Fruit fly (Drosophila melanogaster): Measurements from ENCODE around the gene CG33271.
A peak's percentile ranks its signal among the peaks of the same experiment; 100 is the strongest.

The CG33271 gene

DNA sequence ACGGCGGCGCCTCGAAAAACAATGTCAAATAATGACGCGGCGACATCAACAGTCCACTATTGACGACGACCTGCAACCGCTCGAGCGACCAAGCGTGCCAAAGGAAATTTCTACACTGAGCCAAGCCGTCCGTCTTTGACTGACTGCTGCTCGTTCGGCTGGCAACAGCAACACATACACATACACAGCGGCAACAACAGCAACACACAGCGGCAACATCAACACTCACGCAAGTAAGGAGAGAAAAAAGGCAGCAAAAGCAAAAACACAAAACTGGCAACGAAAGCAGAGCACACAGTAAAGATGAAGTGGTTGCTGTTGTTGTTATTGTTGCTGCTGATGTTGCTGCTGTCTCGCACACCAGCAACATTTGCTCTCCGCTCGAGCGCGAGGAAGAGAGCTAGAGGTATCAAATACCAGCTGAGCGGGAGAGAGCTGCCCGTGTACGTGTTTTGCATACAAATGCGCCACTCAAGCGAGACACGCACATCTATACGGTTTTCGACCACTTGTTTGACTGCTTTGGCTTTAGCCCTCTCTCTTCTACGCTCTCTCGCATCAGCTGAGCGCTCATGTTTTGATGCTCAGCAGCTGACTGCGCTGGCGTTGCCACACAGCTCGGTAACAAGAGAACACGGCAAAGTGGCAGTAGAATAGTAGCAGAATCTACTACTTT lies 24.2 kb downstream of the CG33271 start (continued):
- TF ChIP-seq mld (GFP tag; IDR thresholded peaks at IDR 0.05; ENCODE audit: partially characterized antibody) (peak; percentile 63; the same call in 1 of the 3 replicates), CHES-1-like (GFP tag; optimal IDR thresholded peaks at IDR 0.05) (peak; percentile 8), PHDP (tag; optimal IDR thresholded peaks at IDR 0.05) (no peak), Atf-2 (GFP tag; optimal IDR thresholded peaks at IDR 0.05) (no peak), sima (GFP tag; optimal IDR thresholded peaks at IDR 0.05) (no peak), Drgx (GFP tag; IDR thresholded peaks at IDR 0.05) (peak; percentile 71), tin (GFP tag; optimal IDR thresholded peaks at IDR 0.05) (peak; percentile 7), p53 (GFP tag; optimal IDR thresholded peaks at IDR 0.05) (no peak), CG15073 (GFP tag; optimal IDR thresholded peaks at IDR 0.05) (no peak), CG1792 (GFP tag; optimal IDR thresholded peaks at IDR 0.05) (no peak), chinmo (GFP tag; IDR thresholded peaks at IDR 0.05; ENCODE audit: partially characterized antibody) (peak; percentile 98), CG34422 (GFP tag; IDR thresholded peaks at IDR 0.05) (peak; percentile 51; the same call in 2 of the 3 replicates), Atf6 (GFP tag; IDR thresholded peaks at IDR 0.05) (0 out of 2 replicates have a peak, but pooled peaks have one; percentile 48), CG17829 (tag; optimal IDR thresholded peaks at IDR 0.05) (peak; percentile 62), nmo (GFP tag; optimal IDR thresholded peaks at IDR 0.05) (peak; percentile 4), psq (GFP tag; optimal IDR thresholded peaks at IDR 0.05) (peak; percentile 74), CG3281 (GFP tag; optimal IDR thresholded peaks at IDR 0.05) (no peak), pan (optimal IDR thresholded peaks at IDR 0.05) (no peak), pan (GFP tag; optimal IDR thresholded peaks at IDR 0.05 in 1 of 2, IDR thresholded peaks at IDR 0.05 in 1 of 2) (peak in 1 of 2 experiments; percentile 36), sim (GFP tag; IDR thresholded peaks at IDR 0.05) (no peak), tx (GFP tag; optimal IDR thresholded peaks at IDR 0.05) (no peak), Rfx (GFP tag; IDR thresholded peaks at IDR 0.05) (peak; percentile 39; the same call in 1 of the 2 replicates), gem (tag; optimal IDR thresholded peaks at IDR 0.05) (no peak), pb (GFP tag; optimal IDR thresholded peaks at IDR 0.05) (peak; percentile 12), usp (GFP tag; optimal IDR thresholded peaks at IDR 0.05) (no peak), CG8765 (GFP tag; IDR thresholded peaks at IDR 0.05) (peak; percentile 61; the same call in 1 of the 2 replicates), nom (GFP tag; optimal IDR thresholded peaks at IDR 0.05) (peak; percentile 84), tap (tag; optimal IDR thresholded peaks at IDR 0.05) (peak; percentile 18), BtbVII (GFP tag; optimal IDR thresholded peaks at IDR 0.05) (peak; percentile 59), B-H1 (GFP tag; IDR thresholded peaks at IDR 0.05) (no peak; the same call in 2 of the 3 replicates), CG17361 (GFP tag; IDR thresholded peaks at IDR 0.05) (peak; percentile 29; the same call in 1 of the 3 replicates), ap (GFP tag; IDR thresholded peaks at IDR 0.05) (no peak), CG2129 (GFP tag; IDR thresholded peaks at IDR 0.05; ENCODE audit: partially characterized antibody) (peak; percentile 16; the same call in 1 of the 2 replicates), CG12219 (GFP tag; optimal IDR thresholded peaks at IDR 0.05) (peak; percentile 47), CG12744 (GFP tag; optimal IDR thresholded peaks at IDR 0.05) (no peak), CG8281 (tag; optimal IDR thresholded peaks at IDR 0.05) (no peak), Fer1 (GFP tag; optimal IDR thresholded peaks at IDR 0.05) (peak; percentile 64), ken (GFP tag; IDR thresholded peaks at IDR 0.05) (0 out of 3 replicates have a peak, but pooled peaks have one; percentile 40), TFAM (GFP tag; optimal IDR thresholded peaks at IDR 0.05) (no peak), Ravus (GFP tag; IDR thresholded peaks at IDR 0.05) (no peak), Lim3 (GFP tag; IDR thresholded peaks at IDR 0.05) (no peak), az2 (GFP tag; optimal IDR thresholded peaks at IDR 0.05) (no peak), trem (tag; optimal IDR thresholded peaks at IDR 0.05) (peak; percentile 14), gcm (GFP tag; optimal IDR thresholded peaks at IDR 0.05) (peak; percentile 56), z (GFP tag; IDR thresholded peaks at IDR 0.05) (peak; percentile 71; the same call in 2 of the 3 replicates), CG30403 (GFP tag; optimal IDR thresholded peaks at IDR 0.05) (no peak), CG2875 (GFP tag; optimal IDR thresholded peaks at IDR 0.05) (peak; percentile 13), Spps (tag; optimal IDR thresholded peaks at IDR 0.05) (peak; percentile 6), CG6683 (GFP tag; optimal IDR thresholded peaks at IDR 0.05) (peak; percentile 39), sob (GFP tag; IDR thresholded peaks at IDR 0.05) (peak; percentile 40; the same call in 1 of the 2 replicates)

Data from whole organism, embryonic.